Fruit fly (Drosophila melanogaster) whole organism, adult: ENCODE results near the gene CG7164.
A peak's percentile ranks its signal among the peaks of the same experiment; 100 is the strongest.

Source experiments
- CG11617 ChIP-seq: fragments of 200-800 bp; sonication (Bioruptor generic); optimal IDR thresholded peaks from 2 replicates; lab custom pipeline; 2017; ENCODE audit warnings: mild to moderate bottlenecking, missing biosample characterization, missing genetic modification reagents, missing genetic modification characterization
- CG14711 ChIP-seq: fragments of 200-800 bp; sonication (Bioruptor generic); optimal IDR thresholded peaks from 2 replicates; lab custom pipeline; 2018; ENCODE audit warnings: missing biosample characterization, mild to moderate bottlenecking, missing genetic modification characterization, moderate library complexity
- CG33017 ChIP-seq: fragments of 200-800 bp; sonication (Bioruptor generic); optimal IDR thresholded peaks from 2 replicates; lab custom pipeline; 2018; ENCODE audit warnings: missing biosample characterization, mild to moderate bottlenecking, missing genetic modification characterization, moderate library complexity
- CG7045 ChIP-seq: fragments of 200-800 bp; sonication (Bioruptor generic); optimal IDR thresholded peaks from 2 replicates; lab custom pipeline; 2017; ENCODE audit warnings: missing biosample characterization, mild to moderate bottlenecking, missing genetic modification characterization
- CG7101 ChIP-seq: fragments of 200-800 bp; sonication (Bioruptor generic); optimal IDR thresholded peaks from 2 replicates; lab custom pipeline; 2018; ENCODE audit warnings: missing biosample characterization, mild to moderate bottlenecking, missing genetic modification characterization, moderate library complexity
- Clk ChIP-seq: fragments of 200-800 bp; sonication (Bioruptor generic); optimal IDR thresholded peaks from 2 replicates; lab custom pipeline; 2017; ENCODE audit warnings: missing biosample characterization, missing genetic modification characterization
- Crg-1 ChIP-seq: fragments of 200-800 bp; sonication (Bioruptor generic); optimal IDR thresholded peaks from 2 replicates; lab custom pipeline; 2016; ENCODE audit warnings: missing biosample characterization, missing genetic modification characterization
- Hr96 ChIP-seq: fragments of 200-800 bp; sonication (Bioruptor generic); optimal IDR thresholded peaks from 2 replicates; lab custom pipeline; 2016; ENCODE audit warnings: missing biosample characterization, missing genetic modification characterization
- bab1 ChIP-seq: fragments of 200-800 bp; sonication (Bioruptor generic); optimal IDR thresholded peaks from 3 replicates; lab custom pipeline; 2019; ENCODE audit warnings: missing biosample characterization, mild to moderate bottlenecking, missing genetic modification characterization, moderate library complexity
- cic ChIP-seq: fragments of 200-800 bp; sonication (Bioruptor generic); optimal IDR thresholded peaks from 2 replicates; lab custom pipeline; 2017; ENCODE audit warnings: missing biosample characterization, mild to moderate bottlenecking, missing genetic modification characterization, moderate library complexity
- kay ChIP-seq: fragments of 200-800 bp; sonication (Bioruptor generic); peaks from one replicate; lab custom pipeline; 2016; ENCODE audit warnings: missing biosample characterization, missing genetic modification characterization, borderline replicate concordance
- pad ChIP-seq: fragments of 200-800 bp; sonication (Bioruptor generic); optimal IDR thresholded peaks from 3 replicates; lab custom pipeline; 2017; ENCODE audit warnings: missing biosample characterization, missing genetic modification characterization, mild to moderate bottlenecking, moderate library complexity, missing genetic modification reagents
- toe ChIP-seq: fragments of 200-800 bp; sonication (Bioruptor generic); optimal IDR thresholded peaks from 2 replicates; lab custom pipeline; 2016; ENCODE audit warnings: missing biosample characterization, missing genetic modification characterization

DNA sequence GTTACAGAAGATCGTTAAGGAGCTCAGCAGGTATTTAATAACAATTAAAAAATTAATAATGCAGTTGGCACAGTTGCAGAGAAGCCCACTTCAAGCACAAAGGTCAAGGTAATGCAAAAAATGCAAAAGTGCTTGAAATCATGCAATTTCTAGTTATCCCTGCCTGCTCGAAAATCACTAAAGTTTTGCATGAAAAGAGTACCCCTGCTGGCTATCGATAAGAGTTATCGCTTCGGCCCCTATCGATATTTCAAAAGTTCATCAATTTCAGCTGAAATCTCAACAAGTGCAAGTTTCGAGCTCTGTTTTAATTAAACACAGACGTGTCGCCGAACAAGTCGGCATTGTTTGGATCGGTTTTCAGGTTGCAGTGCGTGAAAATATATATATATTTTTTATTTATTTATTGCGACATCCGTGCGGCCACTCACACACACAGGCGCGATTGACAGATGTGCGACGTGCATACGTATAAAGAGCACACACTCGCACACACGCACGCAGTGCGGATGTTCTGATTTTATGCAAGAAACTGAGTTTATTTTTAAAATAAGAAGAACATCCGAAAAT, 40.1 kb downstream of the CG7164 start:
- TF ChIP-seq CG14711, result peak; percentile 20
- TF ChIP-seq Hr96 (GFP tag; lab: Kevin White, UChicago), result peak; percentile 68
- TF ChIP-seq Crg-1 (GFP tag; lab: Kevin White, UChicago), result peak; percentile 32
- TF ChIP-seq toe (GFP tag; lab: Kevin White, UChicago), result peak; percentile 81
- no peak for TF ChIP-seq pad (GFP tag; lab: Kevin White, UChicago)
- TF ChIP-seq Clk (GFP tag; lab: Kevin White, UChicago), result no peak
- TF ChIP-seq cic (GFP tag; lab: Kevin White, UChicago), result peak; percentile 13
- no peak for TF ChIP-seq CG7101 (tag; lab: Kevin White, UChicago)
- peak; percentile 50 for TF ChIP-seq CG11617 (GFP tag; lab: Kevin White, UChicago)
- TF ChIP-seq CG33017, result no peak
- no peak for TF ChIP-seq kay (GFP tag; lab: Kevin White, UChicago)
- TF ChIP-seq bab1 (GFP tag; lab: Kevin White, UChicago), result peak; percentile 55
- peak; percentile 12 for TF ChIP-seq CG7045 (GFP tag; lab: Kevin White, UChicago)
